Fruit fly (Drosophila melanogaster): Measurements from ENCODE around the gene CG9330.
A peak's percentile ranks its signal among the peaks of the same experiment; 100 is the strongest.

- TF ChIP-seq tai (GFP tag; optimal IDR thresholded peaks at IDR 0.05) = no peak
- no peak for TF ChIP-seq Mio (GFP tag; optimal IDR thresholded peaks at IDR 0.05)
- no peak for TF ChIP-seq usp (GFP tag; optimal IDR thresholded peaks at IDR 0.05)
- TF ChIP-seq woc (GFP tag; optimal IDR thresholded peaks at IDR 0.05) = peak; percentile 17
Measured at dm6 chr3L:19557996-19558375, 28.1 kb upstream of the CG9330 start.

Data from whole organism, wandering third instar larva.